Worm (Caenorhabditis elegans) whole organism, L1 larva: Measurements from ENCODE around the gene M04B2.2.

Experiments
- C04F5.9 ChIP-seq: sonication (generic microtip); optimal IDR thresholded peaks from 2 replicates; lab custom pipeline; 2016; ENCODE audit warnings: missing genetic modification characterization, missing compliant biosample characterization
- C16A3.4 ChIP-seq: fragments of 150-350 bp; optimal IDR thresholded peaks from 2 replicates; lab custom pipeline; 2014; ENCODE audit warnings: missing biosample characterization, missing genetic modification characterization
- C34B4.2 ChIP-seq: sonication (generic microtip); optimal IDR thresholded peaks from 2 replicates; lab custom pipeline; 2017; ENCODE audit warnings: mild to moderate bottlenecking, missing genetic modification characterization, missing compliant biosample characterization
- Y116A8C.19 ChIP-seq: sonication (generic microtip); optimal IDR thresholded peaks from 2 replicates; lab custom pipeline; 2016; ENCODE audit warnings: missing compliant biosample characterization, missing genetic modification characterization, borderline replicate concordance
- aha-1 ChIP-seq: fragments of 150-350 bp; optimal IDR thresholded peaks from 2 replicates; lab custom pipeline; 2014; ENCODE audit warnings: missing biosample characterization, missing genetic modification characterization
- alr-1 ChIP-seq: fragments of 200-800 bp; sonication (Bioruptor generic); optimal IDR thresholded peaks from 2 replicates; lab custom pipeline; 2018; ENCODE audit warnings: borderline replicate concordance, mild to moderate bottlenecking, missing genetic modification characterization, missing compliant biosample characterization
- aly-2 ChIP-seq: fragments of 150-350 bp; optimal IDR thresholded peaks from 2 replicates; lab custom pipeline; 2014; ENCODE audit warnings: missing biosample characterization, missing genetic modification characterization
- ama-1 ChIP-seq: fragments of 150-350 bp; optimal IDR thresholded peaks from 2 replicates; lab custom pipeline; 2014
- blmp-1 ChIP-seq: fragments of 150-350 bp; optimal IDR thresholded peaks from 2 replicates; lab custom pipeline; 2014; ENCODE audit warnings: missing biosample characterization, missing genetic modification characterization
- ceh-63 ChIP-seq: fragments of 200-800 bp; sonication (Bioruptor generic); optimal IDR thresholded peaks from 2 replicates; lab custom pipeline; 2018; ENCODE audit warnings: mild to moderate bottlenecking, missing genetic modification characterization, missing compliant biosample characterization
- ceh-88 ChIP-seq: fragments of 200-800 bp; sonication (Bioruptor generic); IDR thresholded peaks from 2 replicates; pipeline ENCODE4 v1.3.6; 2022; ENCODE audit warnings: missing genetic modification characterization, missing compliant biosample characterization
- dpl-1 ChIP-seq, 3 experiments: fragments of 150-350 bp in 2 of 3; sonication (generic microtip) in 1 of 3; optimal IDR thresholded peaks; 2 replicates each; lab custom pipeline; 2014 to 2017; ENCODE audit warnings: missing biosample characterization in 3 of 3, missing genetic modification characterization in 3 of 3, missing genetic modification reagents in 3 of 3
- efl-1 ChIP-seq, 4 experiments: fragments of 150-350 bp; optimal IDR thresholded peaks in 3 of 4; peaks in 1 of 4; 1 replicate in 1 of 4; 2 replicates in 3 of 4; lab custom pipeline; 2014; ENCODE audit warnings: missing biosample characterization in 2 of 4, missing genetic modification characterization in 2 of 4, missing genetic modification reagents in 2 of 4
- efl-3 ChIP-seq: fragments of 200-800 bp; sonication (Bioruptor generic); optimal IDR thresholded peaks from 2 replicates; lab custom pipeline; 2018; ENCODE audit warnings: mild to moderate bottlenecking, missing genetic modification characterization, missing compliant biosample characterization
- egl-27 ChIP-seq, 2 experiments: fragments of 150-350 bp in 1 of 2; sonication (generic microtip); optimal IDR thresholded peaks; 3 replicates each; lab custom pipeline; 2017 to 2018; ENCODE audit warnings: missing biosample characterization in 2 of 2, missing genetic modification characterization in 2 of 2, missing genetic modification reagents in 2 of 2
- elt-2 ChIP-seq: sonication (generic microtip); optimal IDR thresholded peaks from 2 replicates; lab custom pipeline; 2016; ENCODE audit warnings: missing genetic modification characterization, mild to moderate bottlenecking, inconsistent platforms, missing compliant biosample characterization, missing genetic modification reagents
- fkh-8 ChIP-seq: sonication (generic microtip); optimal IDR thresholded peaks from 2 replicates; lab custom pipeline; 2016; ENCODE audit warnings: mild to moderate bottlenecking, missing genetic modification characterization, missing compliant biosample characterization
- hlh-17 ChIP-seq: fragments of 200-800 bp; sonication (Bioruptor generic); optimal IDR thresholded peaks from 2 replicates; lab custom pipeline; 2018; ENCODE audit warnings: missing genetic modification characterization, mild to moderate bottlenecking, missing compliant biosample characterization, moderate library complexity, borderline replicate concordance
- hlh-4 ChIP-seq: sonication (generic microtip); optimal IDR thresholded peaks from 2 replicates; lab custom pipeline; 2016; ENCODE audit warnings: mild to moderate bottlenecking, missing genetic modification characterization, missing compliant biosample characterization
- lin-14 ChIP-seq: fragments of 200-800 bp; sonication (Bioruptor generic); optimal IDR thresholded peaks from 2 replicates; lab custom pipeline; 2018; ENCODE audit warnings: mild to moderate bottlenecking, missing genetic modification characterization, moderate library complexity, missing compliant biosample characterization
- lin-15B ChIP-seq: fragments of 150-350 bp; sonication (generic microtip); optimal IDR thresholded peaks from 3 replicates; lab custom pipeline; 2014; ENCODE audit warnings: missing biosample characterization, missing genetic modification characterization
- lin-35 ChIP-seq, 2 experiments: fragments of 150-350 bp; optimal IDR thresholded peaks; 2 replicates each; lab custom pipeline; 2014; ENCODE audit warnings: missing biosample characterization in 2 of 2, missing genetic modification characterization in 2 of 2, missing genetic modification reagents in 2 of 2
- lin-39 ChIP-seq: fragments of 150-350 bp; optimal IDR thresholded peaks from 2 replicates; lab custom pipeline; 2014; ENCODE audit warnings: missing biosample characterization, missing genetic modification reagents, missing genetic modification characterization
- mab-9 ChIP-seq: fragments of 200-800 bp; sonication (Bioruptor generic); IDR thresholded peaks from 2 replicates; pipeline ENCODE4 v1.3.6; 2022; ENCODE audit warnings: missing genetic modification reagents, missing genetic modification characterization, missing compliant biosample characterization
- nhr-11 ChIP-seq: fragments of 150-350 bp; optimal IDR thresholded peaks from 2 replicates; lab custom pipeline; 2014; ENCODE audit warnings: missing biosample characterization, missing genetic modification characterization
- nhr-19 ChIP-seq: fragments of 200-800 bp; sonication (Bioruptor generic); conservative IDR thresholded peaks from 2 replicates; pipeline ENCODE4 v1.3.6; 2022; ENCODE audit warnings: missing genetic modification characterization, missing compliant biosample characterization
- nhr-20 ChIP-seq: sonication (generic microtip); optimal IDR thresholded peaks from 2 replicates; lab custom pipeline; 2016; ENCODE audit warnings: mild to moderate bottlenecking, missing genetic modification characterization, missing compliant biosample characterization
- nhr-237 ChIP-seq: fragments of 150-350 bp; optimal IDR thresholded peaks from 2 replicates; lab custom pipeline; 2014; ENCODE audit warnings: missing biosample characterization, missing genetic modification characterization
- nhr-47 ChIP-seq: sonication (generic microtip); optimal IDR thresholded peaks from 2 replicates; lab custom pipeline; 2016; ENCODE audit warnings: mild to moderate bottlenecking, missing genetic modification characterization, moderate library complexity, missing compliant biosample characterization
- nhr-71 ChIP-seq: sonication (generic microtip); optimal IDR thresholded peaks from 2 replicates; lab custom pipeline; 2016; ENCODE audit warnings: mild to moderate bottlenecking, missing genetic modification characterization, moderate library complexity, missing compliant biosample characterization
- nhr-77 ChIP-seq: fragments of 150-350 bp; optimal IDR thresholded peaks from 2 replicates; lab custom pipeline; 2014; ENCODE audit warnings: missing biosample characterization, missing genetic modification characterization
- nhr-85 ChIP-seq: sonication (generic microtip); peaks from one replicate; lab custom pipeline; 2016; ENCODE audit warnings: missing genetic modification characterization, inconsistent platforms, missing compliant biosample characterization
- pax-3 ChIP-seq: fragments of 200-800 bp; sonication (Bioruptor generic); optimal IDR thresholded peaks from 2 replicates; lab custom pipeline; 2018; ENCODE audit warnings: mild to moderate bottlenecking, missing genetic modification characterization, moderate library complexity, missing compliant biosample characterization
- pqm-1 ChIP-seq: sonication (generic microtip); optimal IDR thresholded peaks from 3 replicates; lab custom pipeline; 2017; ENCODE audit warnings: missing biosample characterization, missing genetic modification characterization
- rnt-1 ChIP-seq: sonication (generic microtip); optimal IDR thresholded peaks from 2 replicates; lab custom pipeline; 2016; ENCODE audit warnings: mild to moderate bottlenecking, missing genetic modification characterization, moderate library complexity, missing compliant biosample characterization
- snpc-4 ChIP-seq: fragments of 150-350 bp; optimal IDR thresholded peaks from 2 replicates; lab custom pipeline; 2014; ENCODE audit warnings: missing biosample characterization, missing genetic modification characterization
- snu-23 ChIP-seq: sonication (generic microtip); optimal IDR thresholded peaks from 2 replicates; lab custom pipeline; 2016; ENCODE audit warnings: missing genetic modification characterization, missing compliant biosample characterization
- sptf-1 ChIP-seq: fragments of 150-350 bp; optimal IDR thresholded peaks from 2 replicates; lab custom pipeline; 2014; ENCODE audit warnings: missing biosample characterization, missing genetic modification characterization
- sup-37 ChIP-seq: fragments of 200-800 bp; sonication (Bioruptor generic); optimal IDR thresholded peaks from 2 replicates; lab custom pipeline; 2018; ENCODE audit warnings: mild to moderate bottlenecking, missing genetic modification characterization, missing compliant biosample characterization
- swsn-7 ChIP-seq: sonication (generic microtip); optimal IDR thresholded peaks from 2 replicates; lab custom pipeline; 2016; ENCODE audit warnings: missing genetic modification characterization, missing compliant biosample characterization
- tbx-2 ChIP-seq: sonication (generic microtip); optimal IDR thresholded peaks from 2 replicates; lab custom pipeline; 2016; ENCODE audit warnings: missing genetic modification characterization, missing compliant biosample characterization
- unc-130 ChIP-seq: fragments of 150-350 bp; optimal IDR thresholded peaks from 2 replicates; lab custom pipeline; 2017; ENCODE audit warnings: missing biosample characterization, missing genetic modification characterization, inconsistent platforms
- unc-62 ChIP-seq: fragments of 150-350 bp; optimal IDR thresholded peaks from 2 replicates; lab custom pipeline; 2014; ENCODE audit warnings: missing biosample characterization, missing genetic modification reagents, missing genetic modification characterization
- unc-86 ChIP-seq: sonication (generic microtip); optimal IDR thresholded peaks from 2 replicates; lab custom pipeline; 2016; ENCODE audit warnings: missing genetic modification characterization, missing compliant biosample characterization
- unc-98 ChIP-seq: fragments of 200-800 bp; sonication (Bioruptor generic); IDR thresholded peaks from 2 replicates; pipeline ENCODE4 v1.3.6; 2022; ENCODE audit warnings: missing genetic modification characterization, missing compliant biosample characterization
- vab-15 ChIP-seq: sonication (generic microtip); optimal IDR thresholded peaks from 2 replicates; lab custom pipeline; 2017; ENCODE audit warnings: missing genotype, mild to moderate bottlenecking, missing genetic modification characterization, missing compliant biosample characterization
- zag-1 ChIP-seq: fragments of 150-350 bp; optimal IDR thresholded peaks from 2 replicates; lab custom pipeline; 2014; ENCODE audit warnings: missing biosample characterization, missing genetic modification characterization
- zip-4 ChIP-seq: fragments of 200-800 bp; sonication (Bioruptor generic); optimal IDR thresholded peaks from 2 replicates; lab custom pipeline; 2018; ENCODE audit warnings: mild to moderate bottlenecking, missing genetic modification characterization, moderate library complexity, missing compliant biosample characterization
- ztf-11 ChIP-seq, 2 experiments: sonication (generic microtip); optimal IDR thresholded peaks; 2 replicates each; lab custom pipeline; 2016 to 2017; ENCODE audit warnings: missing genetic modification characterization in 2 of 2, missing biosample characterization in 1 of 2, missing compliant biosample characterization in 1 of 2
- ztf-4 ChIP-seq: fragments of 150-350 bp; optimal IDR thresholded peaks from 2 replicates; lab custom pipeline; 2014; ENCODE audit warnings: missing biosample characterization, missing genetic modification characterization

Gene M04B2.2

ce11 chrIV:11527752-11528151, at the start of gene M04B2.2 (continued):
- no peak for TF ChIP-seq alr-1 (tag; lab: Kevin White, UChicago)
- TF ChIP-seq nhr-71 (tag; lab: Kevin White, UChicago), result peak; percentile 7
- TF ChIP-seq efl-1 (optimal IDR thresholded peaks at IDR 0.05; lab: Kevin White, UChicago), result no peak
- TF ChIP-seq efl-1 (GFP tag; optimal IDR thresholded peaks at IDR 0.05 in 1 of 2; lab: Kevin White, UChicago), result no peak
- TF ChIP-seq snpc-4 (tag; lab: Kevin White, UChicago), result no peak

- no peak for TF ChIP-seq unc-130 (tag; lab: Kevin White, UChicago)
- TF ChIP-seq vab-15 (tag; lab: Kevin White, UChicago), result no peak
- TF ChIP-seq lin-39, result no peak
- TF ChIP-seq nhr-11 (tag; lab: Kevin White, UChicago), result no peak
- TF ChIP-seq nhr-20 (tag; lab: Kevin White, UChicago), result no peak
- TF ChIP-seq tbx-2, result no peak
- peak in 1 of 3 experiments; percentile 8 for TF ChIP-seq dpl-1 (GFP tag; optimal IDR thresholded peaks at IDR 0.05; lab: Kevin White, UChicago)
- no peak for TF ChIP-seq sptf-1
- TF ChIP-seq nhr-237 (tag; lab: Kevin White, UChicago), result no peak
- no peak for TF ChIP-seq aha-1 (tag; lab: Kevin White, UChicago)
- no peak for TF ChIP-seq zag-1 (tag; lab: Kevin White, UChicago)
- no peak for TF ChIP-seq lin-14
- TF ChIP-seq aly-2 (tag; lab: Kevin White, UChicago), result peak; percentile 38
- no peak for TF ChIP-seq pqm-1
- TF ChIP-seq sup-37, result no peak
- TF ChIP-seq ztf-4 (tag; lab: Kevin White, UChicago), result peak; percentile 6
- TF ChIP-seq snu-23 (GFP tag; lab: Kevin White, UChicago), result no peak
- no peak for TF ChIP-seq nhr-19 (GFP tag; lab: Robert Waterston, UW)
- no peak for TF ChIP-seq hlh-17 (GFP tag; lab: Kevin White, UChicago)
- no peak for TF ChIP-seq efl-1 (optimal IDR thresholded peaks at IDR 0.05; lab: Kevin White, UChicago)
- TF ChIP-seq efl-1 (GFP tag; optimal IDR thresholded peaks at IDR 0.05 in 1 of 2; lab: Kevin White, UChicago), result peak; percentile 8 to 73
- no peak for TF ChIP-seq C34B4.2 (tag; lab: Kevin White, UChicago)
- peak; percentile 42 for TF ChIP-seq nhr-71 (tag; lab: Kevin White, UChicago)
- TF ChIP-seq efl-3 (GFP tag; lab: Kevin White, UChicago), result no peak
- peak; percentile 10 for TF ChIP-seq swsn-7 (tag; lab: Kevin White, UChicago)
- TF ChIP-seq unc-98 (GFP tag; lab: Robert Waterston, UW), result no peak
- no peak for TF ChIP-seq C04F5.9 (tag; lab: Kevin White, UChicago)
- no peak for TF ChIP-seq pax-3 (tag; lab: Kevin White, UChicago)
- TF ChIP-seq unc-86, result no peak
- no peak for TF ChIP-seq lin-35 (GFP tag; optimal IDR thresholded peaks at IDR 0.05; lab: Kevin White, UChicago)
- no peak for TF ChIP-seq snpc-4 (tag; lab: Kevin White, UChicago)
- no peak for TF ChIP-seq zip-4
- no peak for TF ChIP-seq elt-2 (tag; lab: Kevin White, UChicago)
- TF ChIP-seq lin-15B, result no peak
- TF ChIP-seq mab-9 (GFP tag; lab: Robert Waterston, UW), result no peak
- TF ChIP-seq ztf-11 (tag; optimal IDR thresholded peaks at IDR 0.05; lab: Kevin White, UChicago), result no peak
- TF ChIP-seq unc-62 (GFP tag; lab: Kevin White, UChicago), result no peak
- TF ChIP-seq nhr-77 (tag; lab: Kevin White, UChicago), result no peak
- TF ChIP-seq fkh-8 (tag; lab: Kevin White, UChicago), result no peak
- no peak for TF ChIP-seq rnt-1 (tag; lab: Kevin White, UChicago)
- no peak for TF ChIP-seq C16A3.4 (tag; lab: Kevin White, UChicago)
- no peak for TF ChIP-seq hlh-4
- TF ChIP-seq ceh-63, result no peak
- TF ChIP-seq blmp-1 (tag; lab: Kevin White, UChicago), result no peak
- TF ChIP-seq nhr-47 (tag; lab: Kevin White, UChicago), result peak; percentile 15
- peak; percentile 66 for TF ChIP-seq nhr-85 (tag; lab: Kevin White, UChicago)
- TF ChIP-seq egl-27 (tag; optimal IDR thresholded peaks at IDR 0.05; lab: Kevin White, UChicago), result no peak
- TF ChIP-seq ceh-88 (GFP tag; lab: Robert Waterston, UW), result no peak
- TF ChIP-seq Y116A8C.19 (tag; lab: Kevin White, UChicago), result no peak
- peak; percentile 58 for TF ChIP-seq ama-1
These were observed 48.8 kb upstream of the M04B2.2 start, which contains the start of gene catp-8 for ce11 chrIV:11479095-11479494. catp-8 (minus strand) TSS chrIV:11479251.
